Worm (Caenorhabditis elegans): ENCODE measurements around the gene dnsn-1.

dnsn-1 gene

ce11 chrII:399321-399720, 11.4 kb downstream of the dnsn-1 start, which contains the start of gene C03H5.6:
Gene C03H5.6 (minus strand): TSS chrII:399421.
- TF ChIP-seq zip-8 (tag; optimal IDR thresholded peaks at IDR 0.05) (no peak), pha-4 (tag; optimal IDR thresholded peaks at IDR 0.05) (no peak), sptf-1 (tag; optimal IDR thresholded peaks at IDR 0.05) (no peak), drap-1 (GFP tag; optimal IDR thresholded peaks at IDR 0.05) (no peak), elt-3 (tag; optimal IDR thresholded peaks at IDR 0.05) (no peak), mab-5 (tag; optimal IDR thresholded peaks at IDR 0.05) (no peak), nhr-12 (tag; optimal IDR thresholded peaks at IDR 0.05) (no peak), hlh-1 (tag; optimal IDR thresholded peaks at IDR 0.05) (no peak), cnd-1 (tag; optimal IDR thresholded peaks at IDR 0.05) (no peak)

ce11 chrII:388533-388932, 22.2 kb downstream of the dnsn-1 start, which contains the start of gene nstp-4:
Gene nstp-4 (plus strand): TSS chrII:388833.
- TF ChIP-seq mep-1 (tag; optimal IDR thresholded peaks at IDR 0.05) (no peak), sem-2 (GFP tag; optimal IDR thresholded peaks at IDR 0.05) (no peak)

ce11 chrII:387844-388355, 22.8 kb downstream of the dnsn-1 start:
- TF ChIP-seq flh-1 (GFP tag; optimal IDR thresholded peaks at IDR 0.05) (no peak), ces-1 (GFP tag; optimal IDR thresholded peaks at IDR 0.05) (no peak), unc-120 (tag; optimal IDR thresholded peaks at IDR 0.05; ENCODE audit: poor library complexity, severe bottlenecking) (no peak), mep-1 (tag; optimal IDR thresholded peaks at IDR 0.05) (no peak), drap-1 (GFP tag; optimal IDR thresholded peaks at IDR 0.05) (no peak), ceh-83 (GFP tag; optimal IDR thresholded peaks at IDR 0.05) (no peak), bed-3 (GFP tag; optimal IDR thresholded peaks at IDR 0.05) (no peak), sem-2 (GFP tag; optimal IDR thresholded peaks at IDR 0.05) (no peak), M03D4.4 (tag; optimal IDR thresholded peaks at IDR 0.05) (no peak), nhr-76 (tag; optimal IDR thresholded peaks at IDR 0.05) (no peak), sptf-1 (tag; optimal IDR thresholded peaks at IDR 0.05) (no peak), ceh-43 (GFP tag; optimal IDR thresholded peaks at IDR 0.05) (no peak), blmp-1 (tag; optimal IDR thresholded peaks at IDR 0.05) (no peak), hlh-1 (tag; optimal IDR thresholded peaks at IDR 0.05) (no peak), unc-39 (tag; optimal IDR thresholded peaks at IDR 0.05) (no peak), lsy-2 (tag; optimal IDR thresholded peaks at IDR 0.05) (no peak)

- no peak for TF ChIP-seq mab-5 (tag; optimal IDR thresholded peaks at IDR 0.05)
- TF ChIP-seq lsy-2 (tag; optimal IDR thresholded peaks at IDR 0.05), result peak; percentile 10
- peak; percentile 35 for TF ChIP-seq nhr-237 (tag; optimal IDR thresholded peaks at IDR 0.05)
- TF ChIP-seq ces-1 (GFP tag; optimal IDR thresholded peaks at IDR 0.05), result peak; percentile 48
- peak; percentile 22 for TF ChIP-seq pha-4 (tag; optimal IDR thresholded peaks at IDR 0.05)
- TF ChIP-seq snpc-4 (tag; optimal IDR thresholded peaks at IDR 0.05), result no peak
- peak; percentile 77 for TF ChIP-seq mep-1 (tag; optimal IDR thresholded peaks at IDR 0.05)
- TF ChIP-seq lin-13 (tag; optimal IDR thresholded peaks at IDR 0.05), result peak; percentile 24
Observed at ce11 chrII:385957-386356, 24.8 kb downstream of the dnsn-1 start, which contains the start of gene C03H5.3. Gene C03H5.3 (plus strand): TSS chrII:386088.

ce11 chrII:385258-385657, 25.5 kb downstream of the dnsn-1 start, which contains the start of gene C03H5.5:
Gene C03H5.5 (minus strand): TSS chrII:385358.
- no peak for TF ChIP-seq snpc-4 (tag; optimal IDR thresholded peaks at IDR 0.05)
- TF ChIP-seq blmp-1 (tag; optimal IDR thresholded peaks at IDR 0.05), result no peak
- no peak for TF ChIP-seq cnd-1 (tag; optimal IDR thresholded peaks at IDR 0.05)
- no peak for TF ChIP-seq ceh-43 (GFP tag; optimal IDR thresholded peaks at IDR 0.05)
- no peak for TF ChIP-seq ztf-11 (tag; optimal IDR thresholded peaks at IDR 0.05)
- TF ChIP-seq ham-2 (GFP tag; optimal IDR thresholded peaks at IDR 0.05), result no peak
- no peak for TF ChIP-seq nhr-2 (tag; optimal IDR thresholded peaks at IDR 0.05)
- no peak for TF ChIP-seq lin-13 (tag; optimal IDR thresholded peaks at IDR 0.05)
- no peak for TF ChIP-seq nhr-237 (tag; optimal IDR thresholded peaks at IDR 0.05)

ce11 chrII:379935-380334, 30.8 kb downstream of the dnsn-1 start, which contains the start of gene C03H5.7:
Gene C03H5.7 (plus strand): TSS chrII:380235.
- TF ChIP-seq ces-1 (GFP tag; optimal IDR thresholded peaks at IDR 0.05) (no peak), ceh-39 (tag; optimal IDR thresholded peaks at IDR 0.05) (no peak), ztf-11 (tag; optimal IDR thresholded peaks at IDR 0.05) (no peak), pha-4 (tag; optimal IDR thresholded peaks at IDR 0.05) (no peak), unc-120 (tag; optimal IDR thresholded peaks at IDR 0.05; ENCODE audit: poor library complexity, severe bottlenecking) (no peak), nhr-28 (tag; optimal IDR thresholded peaks at IDR 0.05) (no peak), ham-2 (GFP tag; optimal IDR thresholded peaks at IDR 0.05) (no peak), nhr-2 (tag; optimal IDR thresholded peaks at IDR 0.05) (no peak), ceh-43 (GFP tag; optimal IDR thresholded peaks at IDR 0.05) (no peak), hlh-1 (tag; optimal IDR thresholded peaks at IDR 0.05) (no peak), flh-1 (GFP tag; optimal IDR thresholded peaks at IDR 0.05) (no peak), lin-32 (GFP tag; optimal IDR thresholded peaks at IDR 0.05) (no peak), mep-1 (tag; optimal IDR thresholded peaks at IDR 0.05) (no peak), unc-62 (GFP tag; optimal IDR thresholded peaks at IDR 0.05) (no peak), elt-3 (tag; optimal IDR thresholded peaks at IDR 0.05) (no peak)

All from whole organism, mixed stage, embryonic.